Worm (Caenorhabditis elegans): ENCODE measurements around the gene glc-4.

glc-4 gene

DNA sequence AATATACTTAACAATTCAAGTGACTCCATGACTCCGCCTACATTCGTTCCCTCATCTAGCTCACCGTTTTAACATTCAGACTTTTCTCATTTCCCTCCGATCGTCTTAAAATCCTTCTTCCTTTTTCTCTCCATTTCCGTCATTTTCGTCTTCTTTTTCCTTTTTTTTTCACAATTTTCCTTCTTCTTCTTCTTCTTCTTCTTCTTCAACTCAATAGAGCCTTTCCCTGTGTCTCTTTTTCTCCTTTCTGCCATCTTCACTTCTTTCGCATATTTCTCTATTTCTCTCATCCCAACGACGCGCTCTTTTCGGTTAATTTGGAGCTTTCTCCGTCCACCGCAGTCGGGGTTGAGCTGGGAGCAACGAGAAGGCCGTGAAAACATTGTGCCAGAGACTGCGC, 7.9 kb upstream of the glc-4 start:
- TF ChIP-seq pqm-1 (tag; optimal IDR thresholded peaks at IDR 0.05), result no peak
- peak; percentile 5 for TF ChIP-seq C08G9.2 (tag; optimal IDR thresholded peaks at IDR 0.05)
- TF ChIP-seq lin-11 (tag; optimal IDR thresholded peaks at IDR 0.05), result no peak
- TF ChIP-seq ceh-18 (tag; optimal IDR thresholded peaks at IDR 0.05), result peak; percentile 40
- TF ChIP-seq pax-1 (tag; optimal IDR thresholded peaks at IDR 0.05), result no peak
- TF ChIP-seq unc-42 (tag; optimal IDR thresholded peaks at IDR 0.05), result peak; percentile 79
- no peak for TF ChIP-seq che-1 (tag; optimal IDR thresholded peaks at IDR 0.05)
- peak; percentile 17 for TF ChIP-seq ceh-19 (GFP tag; optimal IDR thresholded peaks at IDR 0.05)
- TF ChIP-seq F13H6.1 (tag; optimal IDR thresholded peaks at IDR 0.05), result no peak
- TF ChIP-seq ceh-31 (tag; optimal IDR thresholded peaks at IDR 0.05), result peak; percentile 38
- peak; percentile 0 for TF ChIP-seq tbx-2 (tag; optimal IDR thresholded peaks at IDR 0.05)
- TF ChIP-seq nfya-1 (tag; optimal IDR thresholded peaks at IDR 0.05), result peak; percentile 27

DNA sequence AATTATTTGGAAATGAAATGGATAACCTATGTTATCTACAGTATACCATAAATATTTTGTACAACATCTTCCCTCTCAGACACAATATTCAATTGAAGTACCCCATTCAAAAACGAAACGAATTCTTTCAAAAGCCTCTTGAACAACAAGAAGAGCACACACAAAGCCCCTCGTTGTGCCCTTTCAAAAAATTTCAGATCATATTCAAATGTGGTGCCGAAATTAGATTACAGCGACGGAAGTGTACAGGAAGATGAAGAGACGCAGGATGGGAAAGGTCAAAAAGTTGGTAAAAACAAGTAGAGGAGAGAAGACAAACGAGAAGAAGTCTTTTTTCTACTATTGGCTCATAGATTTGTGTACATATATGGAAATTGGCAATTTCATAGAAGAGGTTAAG, 1.4 kb upstream of the glc-4 start:
- no peak for TF ChIP-seq sdc-2 (tag; optimal IDR thresholded peaks at IDR 0.05)
- TF ChIP-seq unc-42 (tag; optimal IDR thresholded peaks at IDR 0.05), result peak; percentile 80

DNA sequence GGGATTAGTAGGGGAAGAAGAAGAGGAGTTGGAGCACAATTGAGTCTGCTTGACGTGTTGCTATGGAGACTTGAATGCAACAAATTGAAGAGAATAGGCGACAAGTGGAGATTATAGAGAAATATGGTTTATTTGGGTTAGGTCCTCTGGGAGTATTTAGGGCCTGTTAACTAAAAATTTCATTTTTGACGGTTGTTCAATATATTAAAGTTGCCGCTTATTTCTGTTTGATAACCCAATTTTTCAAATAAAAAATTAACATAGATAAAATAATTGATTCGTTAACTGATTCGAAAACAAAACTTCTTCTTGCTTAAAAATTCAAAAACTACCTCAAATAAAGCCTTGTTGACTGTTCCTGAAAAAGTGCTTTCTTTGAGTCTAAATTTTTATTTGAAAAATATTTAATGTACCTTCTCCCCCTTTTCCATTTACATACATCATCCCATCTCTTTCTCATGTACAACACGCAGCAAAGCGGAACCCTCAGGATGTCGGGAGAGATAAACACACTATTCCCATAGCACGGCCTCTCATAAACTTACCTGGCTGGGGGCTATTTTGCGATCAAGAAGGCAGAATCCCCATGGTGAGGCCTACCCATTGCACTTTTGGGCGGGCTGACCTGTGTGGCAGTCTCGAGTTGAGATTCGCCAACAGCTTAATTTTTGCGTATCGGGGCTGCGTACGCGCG, 3.3 kb downstream of the glc-4 start, which contains the start of gene dyf-13:
dyf-13 (minus strand) TSS at position 51 of the 694 bp plus-strand sequence.
- TF ChIP-seq zip-5 (tag; optimal IDR thresholded peaks at IDR 0.05) (no peak), ceh-24 (tag; optimal IDR thresholded peaks at IDR 0.05) (no peak), hlh-13 (GFP tag; optimal IDR thresholded peaks at IDR 0.05) (no peak), ceh-14 (tag; optimal IDR thresholded peaks at IDR 0.05) (no peak), sox-4 (tag; optimal IDR thresholded peaks at IDR 0.05) (no peak), odd-2 (tag; optimal IDR thresholded peaks at IDR 0.05) (no peak), hlh-8 (tag; optimal IDR thresholded peaks at IDR 0.05) (no peak), gmeb-2 (tag; optimal IDR thresholded peaks at IDR 0.05) (no peak), dve-1 (tag; optimal IDR thresholded peaks at IDR 0.05) (no peak), K02D7.2 (tag; optimal IDR thresholded peaks at IDR 0.05) (no peak), sdc-2 (tag; optimal IDR thresholded peaks at IDR 0.05) (no peak), unc-42 (tag; optimal IDR thresholded peaks at IDR 0.05) (no peak), pha-2 (tag; optimal IDR thresholded peaks at IDR 0.05) (no peak), hlh-30 (tag; optimal IDR thresholded peaks at IDR 0.05; ENCODE audit: insufficient read depth) (no peak), ceh-48 (tag; optimal IDR thresholded peaks at IDR 0.05) (no peak), ceh-2 (tag; optimal IDR thresholded peaks at IDR 0.05) (no peak), lim-6 (tag; optimal IDR thresholded peaks at IDR 0.05) (no peak)

DNA sequence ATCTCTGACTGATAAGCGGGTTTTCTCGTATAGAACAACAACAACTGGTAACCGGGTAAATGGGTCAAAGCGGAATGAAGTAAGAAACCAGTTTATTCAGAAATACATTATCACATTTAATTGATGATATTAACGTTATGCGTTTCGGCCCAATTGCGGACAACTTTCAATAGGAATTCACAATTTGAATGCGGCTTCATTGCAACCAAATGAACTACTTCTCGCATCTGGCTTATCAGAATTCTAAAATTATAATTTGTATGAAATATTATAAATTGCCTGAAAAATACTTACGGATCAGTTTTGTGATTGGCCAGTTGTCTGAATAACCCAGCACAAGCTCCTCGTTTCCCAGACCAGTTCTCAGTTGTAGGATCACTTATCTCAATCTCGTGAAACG, 6.0 kb downstream of the glc-4 start, which contains the start of gene col-36:
col-36 (minus strand) TSS at position 101 of the 400 bp plus-strand sequence.
- TF ChIP-seq ceh-30 (tag; optimal IDR thresholded peaks at IDR 0.05), result no peak
- TF ChIP-seq fkh-6 (tag; optimal IDR thresholded peaks at IDR 0.05), result no peak
- no peak for TF ChIP-seq ama-1 (optimal IDR thresholded peaks at IDR 0.05)
- no peak for TF ChIP-seq fkh-10 (GFP tag; optimal IDR thresholded peaks at IDR 0.05)
- no peak for TF ChIP-seq ets-4 (tag; optimal IDR thresholded peaks at IDR 0.05)
- no peak for TF ChIP-seq hlh-6 (tag; optimal IDR thresholded peaks at IDR 0.05)
- no peak for TF ChIP-seq dmd-4 (tag; optimal IDR thresholded peaks at IDR 0.05; ENCODE audit: borderline replicate concordance)
- no peak for TF ChIP-seq unc-42 (tag; optimal IDR thresholded peaks at IDR 0.05)
- TF ChIP-seq ceh-6 (GFP tag; optimal IDR thresholded peaks at IDR 0.05), result no peak
- TF ChIP-seq syd-9 (tag; optimal IDR thresholded peaks at IDR 0.05), result no peak
- no peak for TF ChIP-seq lim-6 (tag; optimal IDR thresholded peaks at IDR 0.05)
- no peak for TF ChIP-seq ceh-48 (tag; optimal IDR thresholded peaks at IDR 0.05)
- TF ChIP-seq lin-11 (tag; optimal IDR thresholded peaks at IDR 0.05), result no peak
- no peak for TF ChIP-seq odd-2 (tag; optimal IDR thresholded peaks at IDR 0.05)
- TF ChIP-seq ref-2 (tag; optimal IDR thresholded peaks at IDR 0.05), result no peak
- no peak for TF ChIP-seq C08G9.2 (tag; optimal IDR thresholded peaks at IDR 0.05)
